Worm (Caenorhabditis elegans) whole organism, L1 larva: ENCODE data around the gene C49A9.10.

ENCODE experiments used
- C34B4.2 ChIP-seq: sonication (generic microtip); optimal IDR thresholded peaks from 2 replicates; lab custom pipeline; 2017; ENCODE audit warnings: mild to moderate bottlenecking, missing genetic modification characterization, missing compliant biosample characterization
- Y116A8C.19 ChIP-seq: sonication (generic microtip); optimal IDR thresholded peaks from 2 replicates; lab custom pipeline; 2016; ENCODE audit warnings: missing compliant biosample characterization, missing genetic modification characterization, borderline replicate concordance
- aly-2 ChIP-seq: fragments of 150-350 bp; optimal IDR thresholded peaks from 2 replicates; lab custom pipeline; 2014; ENCODE audit warnings: missing biosample characterization, missing genetic modification characterization
- blmp-1 ChIP-seq: fragments of 150-350 bp; optimal IDR thresholded peaks from 2 replicates; lab custom pipeline; 2014; ENCODE audit warnings: missing biosample characterization, missing genetic modification characterization
- ceh-8 ChIP-seq: fragments of 200-800 bp; sonication (Bioruptor generic); optimal IDR thresholded peaks from 2 replicates; lab custom pipeline; 2018; ENCODE audit warnings: mild to moderate bottlenecking, missing genetic modification characterization, moderate library complexity, missing compliant biosample characterization
- ceh-82 ChIP-seq, 3 experiments: fragments of 150-350 bp in 1 of 3; sonication (generic microtip) in 2 of 3; optimal IDR thresholded peaks; 2 replicates each; lab custom pipeline; 2014 to 2017; ENCODE audit warnings: missing biosample characterization in 3 of 3, missing genetic modification characterization in 3 of 3
- ces-1 ChIP-seq: fragments of 150-350 bp; optimal IDR thresholded peaks from 2 replicates; lab custom pipeline; 2014; ENCODE audit warnings: missing biosample characterization, missing genetic modification reagents, missing genetic modification characterization
- dpl-1 ChIP-seq, 3 experiments: fragments of 150-350 bp in 2 of 3; sonication (generic microtip) in 1 of 3; optimal IDR thresholded peaks; 2 replicates each; lab custom pipeline; 2014 to 2017; ENCODE audit warnings: missing biosample characterization in 3 of 3, missing genetic modification characterization in 3 of 3, missing genetic modification reagents in 3 of 3
- efl-1 ChIP-seq, 4 experiments: fragments of 150-350 bp; optimal IDR thresholded peaks in 3 of 4; peaks in 1 of 4; 1 replicate in 1 of 4; 2 replicates in 3 of 4; lab custom pipeline; 2014; ENCODE audit warnings: missing biosample characterization in 2 of 4, missing genetic modification characterization in 2 of 4, missing genetic modification reagents in 2 of 4
- efl-3 ChIP-seq: fragments of 200-800 bp; sonication (Bioruptor generic); optimal IDR thresholded peaks from 2 replicates; lab custom pipeline; 2018; ENCODE audit warnings: mild to moderate bottlenecking, missing genetic modification characterization, missing compliant biosample characterization
- egl-27 ChIP-seq, 2 experiments: fragments of 150-350 bp in 1 of 2; sonication (generic microtip); optimal IDR thresholded peaks; 3 replicates each; lab custom pipeline; 2017 to 2018; ENCODE audit warnings: missing biosample characterization in 2 of 2, missing genetic modification characterization in 2 of 2, missing genetic modification reagents in 2 of 2
- elt-3 ChIP-seq, 6 experiments: fragments of 150-350 bp in 1 of 6; sonication (generic microtip); optimal IDR thresholded peaks; 2 replicates each; lab custom pipeline; 2017 to 2018; ENCODE audit warnings: missing biosample characterization in 6 of 6, missing genetic modification characterization in 6 of 6, inconsistent platforms in 1 of 6
- ets-5 ChIP-seq: fragments of 200-800 bp; sonication (Bioruptor generic); IDR thresholded peaks from 2 replicates; pipeline ENCODE4 v1.3.6; 2022; ENCODE audit warnings: missing genetic modification characterization, missing compliant biosample characterization
- fkh-10 ChIP-seq: sonication (generic microtip); optimal IDR thresholded peaks from 2 replicates; lab custom pipeline; 2017; ENCODE audit warnings: missing biosample characterization, missing genetic modification reagents, missing genetic modification characterization
- fos-1 ChIP-seq: fragments of 150-350 bp; optimal IDR thresholded peaks from 2 replicates; lab custom pipeline; 2014; ENCODE audit warnings: missing biosample characterization, missing genetic modification characterization
- grh-1 ChIP-seq: fragments of 200-800 bp; sonication (Bioruptor generic); IDR thresholded peaks from 2 replicates; pipeline ENCODE4 v1.3.6; 2022; ENCODE audit warnings: missing genetic modification reagents, missing genetic modification characterization, missing compliant biosample characterization
- hlh-17 ChIP-seq: fragments of 200-800 bp; sonication (Bioruptor generic); optimal IDR thresholded peaks from 2 replicates; lab custom pipeline; 2018; ENCODE audit warnings: missing genetic modification characterization, mild to moderate bottlenecking, missing compliant biosample characterization, moderate library complexity, borderline replicate concordance
- hlh-4 ChIP-seq: sonication (generic microtip); optimal IDR thresholded peaks from 2 replicates; lab custom pipeline; 2016; ENCODE audit warnings: mild to moderate bottlenecking, missing genetic modification characterization, missing compliant biosample characterization
- hpl-2 ChIP-seq: fragments of 150-350 bp; optimal IDR thresholded peaks from 2 replicates; lab custom pipeline; 2014; ENCODE audit warnings: missing biosample characterization, missing genetic modification reagents, missing genetic modification characterization
- irx-1 ChIP-seq: sonication (generic microtip); optimal IDR thresholded peaks from 2 replicates; lab custom pipeline; 2016; ENCODE audit warnings: missing genetic modification characterization, missing compliant biosample characterization
- lin-35 ChIP-seq, 2 experiments: fragments of 150-350 bp; optimal IDR thresholded peaks; 2 replicates each; lab custom pipeline; 2014; ENCODE audit warnings: missing biosample characterization in 2 of 2, missing genetic modification characterization in 2 of 2, missing genetic modification reagents in 2 of 2
- lin-39 ChIP-seq: fragments of 150-350 bp; optimal IDR thresholded peaks from 2 replicates; lab custom pipeline; 2014; ENCODE audit warnings: missing biosample characterization, missing genetic modification reagents, missing genetic modification characterization
- lir-3 ChIP-seq: sonication (generic microtip); optimal IDR thresholded peaks from 2 replicates; lab custom pipeline; 2016; ENCODE audit warnings: mild to moderate bottlenecking, missing genetic modification characterization, moderate library complexity, missing compliant biosample characterization; ENCODE audit not compliant: poor library complexity
- lsy-2 ChIP-seq, 2 experiments: fragments of 150-350 bp; optimal IDR thresholded peaks; 2 replicates each; lab custom pipeline; 2014; ENCODE audit warnings: missing biosample characterization in 2 of 2, missing genetic modification characterization in 2 of 2
- mab-9 ChIP-seq: fragments of 200-800 bp; sonication (Bioruptor generic); IDR thresholded peaks from 2 replicates; pipeline ENCODE4 v1.3.6; 2022; ENCODE audit warnings: missing genetic modification reagents, missing genetic modification characterization, missing compliant biosample characterization
- mdl-1 ChIP-seq, 2 experiments: fragments of 150-350 bp; optimal IDR thresholded peaks; 2 replicates each; lab custom pipeline; 2014 to 2017; ENCODE audit warnings: missing biosample characterization in 2 of 2, missing genetic modification characterization in 2 of 2, inconsistent platforms in 1 of 2
- mef-2 ChIP-seq: fragments of 150-350 bp; optimal IDR thresholded peaks from 2 replicates; lab custom pipeline; 2014; ENCODE audit warnings: missing biosample characterization, missing genetic modification characterization
- mep-1 ChIP-seq: fragments of 150-350 bp; optimal IDR thresholded peaks from 2 replicates; lab custom pipeline; 2014; ENCODE audit warnings: missing biosample characterization, missing genetic modification characterization
- nhr-11 ChIP-seq: fragments of 150-350 bp; optimal IDR thresholded peaks from 2 replicates; lab custom pipeline; 2014; ENCODE audit warnings: missing biosample characterization, missing genetic modification characterization
- nhr-20 ChIP-seq: sonication (generic microtip); optimal IDR thresholded peaks from 2 replicates; lab custom pipeline; 2016; ENCODE audit warnings: mild to moderate bottlenecking, missing genetic modification characterization, missing compliant biosample characterization
- nhr-237 ChIP-seq: fragments of 150-350 bp; optimal IDR thresholded peaks from 2 replicates; lab custom pipeline; 2014; ENCODE audit warnings: missing biosample characterization, missing genetic modification characterization
- nhr-28 ChIP-seq: fragments of 150-350 bp; optimal IDR thresholded peaks from 2 replicates; lab custom pipeline; 2014; ENCODE audit warnings: missing biosample characterization, missing genetic modification characterization
- nhr-77 ChIP-seq: fragments of 150-350 bp; optimal IDR thresholded peaks from 2 replicates; lab custom pipeline; 2014; ENCODE audit warnings: missing biosample characterization, missing genetic modification characterization
- nhr-84 ChIP-seq: sonication (generic microtip); optimal IDR thresholded peaks from 2 replicates; lab custom pipeline; 2017; ENCODE audit warnings: missing biosample characterization, missing genetic modification characterization
- nhr-90 ChIP-seq: sonication (generic microtip); optimal IDR thresholded peaks from 2 replicates; lab custom pipeline; 2016; ENCODE audit warnings: mild to moderate bottlenecking, missing genetic modification characterization, missing compliant biosample characterization; ENCODE audit not compliant: poor library complexity
- pag-3 ChIP-seq: sonication (generic microtip); optimal IDR thresholded peaks from 2 replicates; lab custom pipeline; 2017; ENCODE audit warnings: missing genetic modification characterization, mild to moderate bottlenecking, missing compliant biosample characterization, antibody characterized with exemption, borderline replicate concordance; ENCODE audit not compliant: insufficient read depth
- skn-1 ChIP-seq: fragments of 150-350 bp; optimal IDR thresholded peaks from 2 replicates; lab custom pipeline; 2014; ENCODE audit warnings: missing biosample characterization, missing genetic modification characterization
- tbx-2 ChIP-seq: sonication (generic microtip); optimal IDR thresholded peaks from 2 replicates; lab custom pipeline; 2016; ENCODE audit warnings: missing genetic modification characterization, missing compliant biosample characterization
- tlp-1 ChIP-seq: fragments of 150-350 bp; optimal IDR thresholded peaks from 2 replicates; lab custom pipeline; 2014; ENCODE audit warnings: missing biosample characterization, missing genetic modification characterization
- unc-130 ChIP-seq: fragments of 150-350 bp; optimal IDR thresholded peaks from 2 replicates; lab custom pipeline; 2017; ENCODE audit warnings: missing biosample characterization, missing genetic modification characterization, inconsistent platforms
- unc-30 ChIP-seq: sonication (generic microtip); optimal IDR thresholded peaks from 2 replicates; lab custom pipeline; 2017; ENCODE audit warnings: missing biosample characterization, missing genetic modification characterization
- vab-15 ChIP-seq: sonication (generic microtip); optimal IDR thresholded peaks from 2 replicates; lab custom pipeline; 2017; ENCODE audit warnings: missing genotype, mild to moderate bottlenecking, missing genetic modification characterization, missing compliant biosample characterization
- xbp-1 ChIP-seq: sonication (generic microtip); optimal IDR thresholded peaks from 2 replicates; lab custom pipeline; 2016; ENCODE audit warnings: missing genetic modification characterization, missing compliant biosample characterization

The C49A9.10 gene

DNA sequence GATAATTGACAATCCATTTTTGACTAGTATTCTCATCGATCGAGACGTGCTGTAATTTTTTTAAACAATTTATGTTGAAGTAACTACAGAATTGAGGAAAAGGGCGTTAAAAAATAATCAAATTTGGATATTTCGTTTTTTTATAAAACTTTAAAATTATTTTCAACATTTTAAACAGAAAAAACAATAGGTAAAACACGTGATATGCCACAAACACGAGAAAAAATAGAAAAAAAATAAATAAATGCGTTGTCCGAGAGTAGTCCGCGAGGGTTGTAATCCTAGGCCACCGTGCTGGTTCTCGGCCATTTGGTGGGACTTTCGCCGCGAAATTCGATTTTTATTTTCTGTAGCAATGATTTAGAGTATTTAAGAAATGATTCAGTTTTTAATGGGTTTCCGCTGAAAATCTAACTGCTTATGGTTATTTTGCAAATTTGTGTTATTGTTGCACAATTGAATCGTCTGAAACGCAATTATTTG, at the start of gene C49A9.10 (continued):
- TF ChIP-seq vab-15 (tag; lab: Kevin White, UChicago), result peak; percentile 58
- TF ChIP-seq lin-35 (GFP tag; optimal IDR thresholded peaks at IDR 0.05; lab: Kevin White, UChicago), result peak; percentile 98
- TF ChIP-seq ceh-8 (GFP tag; lab: Kevin White, UChicago), result peak; percentile 82
- TF ChIP-seq fos-1 (tag; lab: Kevin White, UChicago), result peak; percentile 58
- TF ChIP-seq hlh-17, result peak; percentile 74
- TF ChIP-seq lin-39 (tag; lab: Kevin White, UChicago), result peak; percentile 80
- TF ChIP-seq aly-2 (tag; lab: Kevin White, UChicago), result peak; percentile 9
- peak; percentile 87 for TF ChIP-seq grh-1 (GFP tag; lab: Robert Waterston, UW)
- TF ChIP-seq xbp-1 (tag; lab: Kevin White, UChicago), result peak; percentile 92
- peak; percentile 27 for TF ChIP-seq blmp-1 (tag; lab: Kevin White, UChicago)
- no peak for TF ChIP-seq egl-27 (tag; optimal IDR thresholded peaks at IDR 0.05; lab: Kevin White, UChicago)
- TF ChIP-seq nhr-11 (tag; lab: Kevin White, UChicago), result peak; percentile 28
- peak; percentile 41 for TF ChIP-seq mef-2 (tag; lab: Kevin White, UChicago)
- TF ChIP-seq unc-130 (tag; lab: Kevin White, UChicago), result peak; percentile 88
- TF ChIP-seq skn-1 (tag; lab: Kevin White, UChicago), result peak; percentile 79
- peak; percentile 99 for TF ChIP-seq lir-3
- no peak for TF ChIP-seq unc-30 (tag; lab: Kevin White, UChicago)
- TF ChIP-seq mep-1 (tag; lab: Kevin White, UChicago), result peak; percentile 84
- no peak for TF ChIP-seq nhr-28 (tag; lab: Kevin White, UChicago)
- TF ChIP-seq elt-3 (tag; optimal IDR thresholded peaks at IDR 0.05; lab: Kevin White, UChicago), result peak in 3 of 6 experiments; percentile 5 to 76 (median 21)
- peak; percentile 97 for TF ChIP-seq nhr-90
- peak; percentile 95 to 97 (median 97) for TF ChIP-seq dpl-1 (GFP tag; optimal IDR thresholded peaks at IDR 0.05; lab: Kevin White, UChicago)
- peak; percentile 88 for TF ChIP-seq Y116A8C.19 (tag; lab: Kevin White, UChicago)
- peak; percentile 47 for TF ChIP-seq hpl-2 (GFP tag; lab: Kevin White, UChicago)
- peak in 1 of 2 experiments; percentile 61 for TF ChIP-seq mdl-1 (tag; optimal IDR thresholded peaks at IDR 0.05; lab: Kevin White, UChicago)
- peak; percentile 88 for TF ChIP-seq hlh-4 (tag; lab: Kevin White, UChicago)
- peak; percentile 2 for TF ChIP-seq nhr-77 (tag; lab: Kevin White, UChicago)
- peak; percentile 80 to 84 (median 83) for TF ChIP-seq ceh-82 (tag; optimal IDR thresholded peaks at IDR 0.05; lab: Kevin White, UChicago)
- TF ChIP-seq nhr-20 (tag; lab: Kevin White, UChicago), result peak; percentile 94
- no peak for TF ChIP-seq nhr-237 (tag; lab: Kevin White, UChicago)
- no peak for TF ChIP-seq ets-5

DNA sequence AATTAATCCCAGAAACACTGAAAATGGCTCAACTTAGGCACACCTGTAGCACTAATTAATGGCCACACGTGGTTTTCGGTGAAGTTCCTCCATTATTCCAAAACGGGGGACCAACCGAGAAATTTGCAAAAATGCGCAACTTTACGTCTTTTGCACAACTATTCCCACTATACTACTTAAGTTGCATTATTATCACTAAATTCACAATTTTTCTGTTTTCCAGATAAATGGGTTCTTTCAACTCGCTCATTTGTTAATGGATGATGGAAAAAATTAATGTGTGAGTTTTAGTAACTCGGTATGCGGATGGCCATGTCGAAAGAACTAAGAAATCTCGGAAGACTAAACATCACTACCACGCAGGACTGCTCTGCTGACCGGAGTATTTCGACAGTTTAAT, 48.5 kb upstream of the C49A9.10 start, which contains the start of gene T13A10.64:
Gene T13A10.64, plus strand, starts transcription at position 301 of the 400 bp plus-strand sequence.
- no peak for TF ChIP-seq fkh-10 (GFP tag; lab: Kevin White, UChicago)
- TF ChIP-seq nhr-28 (tag; lab: Kevin White, UChicago), result no peak
- no peak for TF ChIP-seq mab-9
- no peak for TF ChIP-seq unc-30 (tag; lab: Kevin White, UChicago)
- no peak for TF ChIP-seq efl-3 (GFP tag; lab: Kevin White, UChicago)
- no peak for TF ChIP-seq efl-1 (optimal IDR thresholded peaks at IDR 0.05; lab: Kevin White, UChicago)
- no peak for TF ChIP-seq efl-1 (GFP tag; optimal IDR thresholded peaks at IDR 0.05 in 1 of 2; lab: Kevin White, UChicago)
- no peak for TF ChIP-seq fos-1 (tag; lab: Kevin White, UChicago)
- no peak for TF ChIP-seq irx-1 (tag; lab: Kevin White, UChicago)
- TF ChIP-seq ceh-8 (GFP tag; lab: Kevin White, UChicago), result no peak
- no peak for TF ChIP-seq C34B4.2 (tag; lab: Kevin White, UChicago)
- TF ChIP-seq lsy-2 (tag; optimal IDR thresholded peaks at IDR 0.05; lab: Kevin White, UChicago), result no peak
- TF ChIP-seq lir-3, result no peak
- no peak for TF ChIP-seq Y116A8C.19 (tag; lab: Kevin White, UChicago)
- TF ChIP-seq nhr-84 (tag; lab: Kevin White, UChicago), result no peak
- TF ChIP-seq pag-3, result no peak
- no peak for TF ChIP-seq tlp-1 (tag; lab: Kevin White, UChicago)
- TF ChIP-seq ces-1 (GFP tag; lab: Kevin White, UChicago), result no peak
- TF ChIP-seq tbx-2 (tag; lab: Kevin White, UChicago), result no peak
- TF ChIP-seq, all 84 proteins: peak for 0
